Fruit fly (Drosophila melanogaster) Kc167 (cell line): Measurements from ENCODE around the gene CG4942.

Source experiments
- Myc ChIP-seq: fragments of >200 bp; optimal IDR thresholded peaks from 2 replicates; lab custom pipeline; 2017; ENCODE audit warnings: missing external identifiers
- h ChIP-seq: fragments of >200 bp; optimal IDR thresholded peaks from 3 replicates; lab custom pipeline; 2018; ENCODE audit warnings: missing external identifiers
- psq ChIP-seq: fragments of >200 bp; optimal IDR thresholded peaks from 2 replicates; lab custom pipeline; 2017; ENCODE audit warnings: missing external identifiers

dm6 chr3L:9050447-9051069 is 22.3 kb upstream of the CG4942 start:
- TF ChIP-seq h (lab: Kevin White, UChicago) (no peak), Myc (lab: Kevin White, UChicago) (no peak), psq (lab: Kevin White, UChicago) (no peak)
